Worm (Caenorhabditis elegans) whole organism, L4/young adult: ENCODE results near the gene Y32F6A.4.

Source experiments
- W03F9.2 ChIP-seq: fragments of 150-350 bp; optimal IDR thresholded peaks from 2 replicates; lab custom pipeline; 2014; ENCODE audit warnings: missing biosample characterization, missing genetic modification characterization
- dao-5 ChIP-seq: sonication (generic microtip); optimal IDR thresholded peaks from 2 replicates; lab custom pipeline; 2016; ENCODE audit warnings: missing genotype, missing genetic modification characterization, moderate library complexity, missing compliant biosample characterization
- him-1 ChIP-seq: sonication (generic microtip); optimal IDR thresholded peaks from 2 replicates; lab custom pipeline; 2016; ENCODE audit warnings: missing genotype, missing genetic modification reagents, missing genetic modification characterization, missing compliant biosample characterization

DNA sequence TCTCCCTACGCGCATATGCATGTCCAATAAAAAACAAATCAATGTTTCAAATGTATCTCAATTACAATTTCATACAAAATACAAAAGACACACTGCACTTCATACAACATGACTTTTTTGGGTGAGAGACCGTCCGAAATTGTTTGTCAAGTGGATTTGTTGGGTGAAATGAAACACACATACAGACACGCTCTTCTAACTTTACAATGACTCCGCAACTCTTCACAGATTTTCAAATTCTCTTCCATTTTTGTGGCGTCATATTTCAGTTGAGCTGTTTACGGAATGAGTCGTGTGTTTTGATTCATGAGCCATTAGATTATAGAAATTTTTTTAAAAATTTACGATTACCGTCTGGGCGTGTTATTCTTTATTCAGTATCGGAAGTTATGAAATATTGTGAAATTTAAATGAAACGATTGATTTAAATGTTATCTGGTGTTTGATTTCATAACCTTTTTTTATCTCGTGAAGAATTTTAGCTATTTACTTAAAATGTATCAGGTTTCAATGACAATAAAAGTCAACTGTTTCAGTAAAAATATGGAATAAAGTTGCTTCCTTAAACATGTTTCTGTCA lies 43.1 kb upstream of the Y32F6A.4 start:
- TF ChIP-seq W03F9.2 (tag; lab: Kevin White, UChicago) (no peak), dao-5 (tag; lab: Kevin White, UChicago) (no peak), him-1 (peak; percentile 23)
